Fruit fly (Drosophila melanogaster) whole organism, pupa: ENCODE data around the gene CG3061.

Source experiments
- CG10348 ChIP-seq: fragments of 200-800 bp; sonication (Bioruptor generic); IDR thresholded peaks from 2 replicates; pipeline ENCODE4 v1.3.6; 2022; ENCODE audit warnings: missing biosample characterization, missing genetic modification characterization
- CG12605 ChIP-seq: fragments of 200-800 bp; sonication (Bioruptor generic); IDR thresholded peaks from 2 replicates; pipeline ENCODE4 v1.3.6; 2022; ENCODE audit warnings: missing biosample characterization, missing genetic modification characterization
- CG13204 ChIP-seq: fragments of 200-800 bp; sonication (Bioruptor generic); optimal IDR thresholded peaks from 2 replicates; lab custom pipeline; 2018; ENCODE audit warnings: missing biosample characterization, mild to moderate bottlenecking, missing genetic modification characterization, moderate library complexity
- CG14655 ChIP-seq: fragments of 200-800 bp; sonication (Bioruptor generic); optimal IDR thresholded peaks from 3 replicates; lab custom pipeline; 2017; ENCODE audit warnings: mild to moderate bottlenecking, missing biosample characterization, missing genetic modification reagents, missing genetic modification characterization
- CG15710 ChIP-seq: fragments of 200-800 bp; sonication (Bioruptor generic); optimal IDR thresholded peaks from 2 replicates; lab custom pipeline; 2018; ENCODE audit warnings: missing biosample characterization, mild to moderate bottlenecking, missing genetic modification characterization, moderate library complexity
- CG17806 ChIP-seq: fragments of 200-800 bp; sonication (Bioruptor generic); optimal IDR thresholded peaks from 2 replicates; lab custom pipeline; 2018; ENCODE audit warnings: missing biosample characterization, mild to moderate bottlenecking, missing genetic modification characterization, moderate library complexity
- CG32121 ChIP-seq: fragments of 200-800 bp; sonication (Bioruptor generic); IDR thresholded peaks from 2 replicates; pipeline ENCODE4 v1.3.6; 2022; ENCODE audit warnings: missing biosample characterization, missing genetic modification characterization
- CG34367 ChIP-seq: fragments of 200-800 bp; sonication (Bioruptor generic); optimal IDR thresholded peaks from 2 replicates; lab custom pipeline; 2018; ENCODE audit warnings: missing biosample characterization, mild to moderate bottlenecking, missing genetic modification characterization
- CG4496 ChIP-seq: fragments of 200-800 bp; sonication (Bioruptor generic); IDR thresholded peaks from 3 replicates; pipeline ENCODE4 v1.3.6; 2022; ENCODE audit warnings: missing biosample characterization, missing genetic modification characterization
- CG8159 ChIP-seq: fragments of 200-800 bp; sonication (Bioruptor generic); optimal IDR thresholded peaks from 3 replicates; lab custom pipeline; 2018; ENCODE audit warnings: missing biosample characterization, mild to moderate bottlenecking, missing genetic modification characterization, moderate library complexity
- CG8301 ChIP-seq: fragments of 200-800 bp; sonication (Bioruptor generic); optimal IDR thresholded peaks from 2 replicates; lab custom pipeline; 2018; ENCODE audit warnings: missing biosample characterization, mild to moderate bottlenecking, missing genetic modification characterization
- CG9948 ChIP-seq: fragments of 200-800 bp; sonication (Bioruptor generic); optimal IDR thresholded peaks from 2 replicates; lab custom pipeline; 2018; ENCODE audit warnings: missing biosample characterization, mild to moderate bottlenecking, missing genetic modification characterization, moderate library complexity
- D1 ChIP-seq: fragments of 200-800 bp; sonication (Bioruptor generic); optimal IDR thresholded peaks from 2 replicates; lab custom pipeline; 2018; ENCODE audit warnings: missing biosample characterization, mild to moderate bottlenecking, missing genetic modification characterization, moderate library complexity
- EcR ChIP-seq: fragments of 200-800 bp; sonication (Bioruptor generic); optimal IDR thresholded peaks from 3 replicates; lab custom pipeline; 2019; ENCODE audit warnings: missing biosample characterization, missing genetic modification characterization, mild to moderate bottlenecking, moderate library complexity, missing genetic modification reagents
- Ets98B ChIP-seq: fragments of 200-800 bp; sonication (Bioruptor generic); IDR thresholded peaks from 2 replicates; pipeline ENCODE4 v1.3.6; 2022; ENCODE audit warnings: missing biosample characterization, missing genetic modification characterization
- Pif1A ChIP-seq: fragments of 200-800 bp; sonication (Bioruptor generic); optimal IDR thresholded peaks from 3 replicates; lab custom pipeline; 2016; ENCODE audit warnings: missing biosample characterization, missing genetic modification characterization
- Pif1B ChIP-seq: fragments of 200-800 bp; sonication (Bioruptor generic); optimal IDR thresholded peaks from 3 replicates; lab custom pipeline; 2016; ENCODE audit warnings: missing biosample characterization, missing genetic modification characterization
- Snoo ChIP-seq: fragments of 200-800 bp; sonication (Bioruptor generic); optimal IDR thresholded peaks from 3 replicates; lab custom pipeline; 2017; ENCODE audit warnings: missing biosample characterization, mild to moderate bottlenecking, missing genetic modification characterization, inconsistent platforms
- fd96Ca ChIP-seq: fragments of 200-800 bp; sonication (Bioruptor generic); IDR thresholded peaks from 3 replicates; pipeline ENCODE4 v1.3.6; 2022; ENCODE audit warnings: missing biosample characterization, missing genetic modification characterization
- gl ChIP-seq: fragments of 200-800 bp; sonication (Bioruptor generic); optimal IDR thresholded peaks from 2 replicates; lab custom pipeline; 2018; ENCODE audit warnings: missing biosample characterization, mild to moderate bottlenecking, missing genetic modification characterization
- rn ChIP-seq: fragments of 200-800 bp; sonication (Bioruptor generic); IDR thresholded peaks from 2 replicates; pipeline ENCODE4 v1.3.6; 2022; ENCODE audit warnings: missing biosample characterization, missing genetic modification characterization

The CG3061 gene

dm6 chr3R:14057132-14057855 lies 25.1 kb downstream of the CG3061 start:
- no peak for TF ChIP-seq CG32121
- peak; percentile 57 for TF ChIP-seq Pif1B
- 0 out of 2 replicates have a peak, but pooled peaks have one; percentile 28 for TF ChIP-seq CG12605
- no peak for TF ChIP-seq rn (GFP tag; lab: Robert Waterston, UW)

dm6 chr3R:14058531-14059431 lies 26.6 kb downstream of the CG3061 start:
- TF ChIP-seq fd96Ca (GFP tag; lab: Robert Waterston, UW) (no peak), CG9948 (tag; lab: Kevin White, UChicago) (no peak), D1 (no peak), CG15710 (tag; lab: Kevin White, UChicago) (no peak), CG14655 (GFP tag; lab: Kevin White, UChicago) (no peak), CG4496 (GFP tag; lab: Robert Waterston, UW) (no peak), CG17806 (tag; lab: Kevin White, UChicago) (no peak), Pif1B (no peak), CG32121 (no peak), CG8159 (tag; lab: Kevin White, UChicago) (no peak), EcR (GFP tag; lab: Kevin White, UChicago) (no peak)

dm6 chr3R:14059703-14060300 lies 27.6 kb downstream of the CG3061 start:
- TF ChIP-seq CG12605 (no peak), Pif1A (no peak), rn (GFP tag; lab: Robert Waterston, UW) (no peak), CG9948 (tag; lab: Kevin White, UChicago) (no peak), CG4496 (GFP tag; lab: Robert Waterston, UW) (no peak), EcR (GFP tag; lab: Kevin White, UChicago) (no peak), CG13204 (GFP tag; lab: Kevin White, UChicago) (no peak), CG32121 (no peak)

dm6 chr3R:14060399-14060798 lies 28.2 kb downstream of the CG3061 start:
- TF ChIP-seq CG14655 (GFP tag; lab: Kevin White, UChicago) (no peak), CG9948 (tag; lab: Kevin White, UChicago) (no peak), Snoo (no peak), EcR (GFP tag; lab: Kevin White, UChicago) (no peak), CG13204 (GFP tag; lab: Kevin White, UChicago) (no peak), D1 (no peak), CG12605 (no peak), gl (tag; lab: Kevin White, UChicago) (no peak), CG10348 (no peak), rn (GFP tag; lab: Robert Waterston, UW) (no peak), CG32121 (no peak), CG34367 (no peak), CG8301 (tag; lab: Kevin White, UChicago) (no peak)

- TF ChIP-seq CG13204 (GFP tag; lab: Kevin White, UChicago) (peak; percentile 99), CG4496 (GFP tag; lab: Robert Waterston, UW) (peak; percentile 96), CG8301 (tag; lab: Kevin White, UChicago) (peak; percentile 67), Pif1A (peak; percentile 97), CG15710 (tag; lab: Kevin White, UChicago) (peak; percentile 87), CG34367 (peak; percentile 94), Ets98B (GFP tag; lab: Robert Waterston, UW) (peak; percentile 94), EcR (GFP tag; lab: Kevin White, UChicago) (peak; percentile 87), CG8159 (tag; lab: Kevin White, UChicago) (peak; percentile 84), CG9948 (tag; lab: Kevin White, UChicago) (peak; percentile 84), CG14655 (GFP tag; lab: Kevin White, UChicago) (peak; percentile 67), CG32121 (peak; percentile 88), D1 (peak; percentile 55), CG17806 (tag; lab: Kevin White, UChicago) (peak; percentile 86), rn (GFP tag; lab: Robert Waterston, UW) (peak; percentile 77), Pif1B (peak; percentile 94), gl (tag; lab: Kevin White, UChicago) (peak; percentile 99), CG12605 (peak; percentile 99), CG10348 (no peak), Snoo (peak; percentile 87), fd96Ca (GFP tag; lab: Robert Waterston, UW) (no peak; the same call in 2 of the 3 replicates)
These were observed 29.1 kb downstream of the CG3061 start for dm6 chr3R:14061049-14061987.
